Worm (Caenorhabditis elegans) whole organism, late embryonic: ENCODE data around the gene Y49E10.4.
A peak's percentile ranks its signal among the peaks of the same experiment; 100 is the strongest.
"Not testable (repeated sequence)": the region's sequence is repeated elsewhere in the genome, so short reads cannot be mapped to it uniquely, and the experiment has no call there.

Experiments used
- C08G9.2 ChIP-seq: sonication (generic microtip); optimal IDR thresholded peaks from 2 replicates; lab custom pipeline; 2016; ENCODE audit warnings: mild to moderate bottlenecking, missing genetic modification characterization, moderate library complexity, missing compliant biosample characterization
- C38D4.7 ChIP-seq: fragments of 200-800 bp; sonication (Bioruptor generic); optimal IDR thresholded peaks from 2 replicates; lab custom pipeline; 2018; ENCODE audit warnings: mild to moderate bottlenecking, missing genetic modification characterization, moderate library complexity, missing compliant biosample characterization
- K09A11.1 ChIP-seq: sonication (generic microtip); optimal IDR thresholded peaks from 2 replicates; lab custom pipeline; 2017; ENCODE audit warnings: antibody characterized with exemption, mild to moderate bottlenecking, missing genetic modification characterization, missing compliant biosample characterization; ENCODE audit not compliant: insufficient read depth
- T23F11.4 ChIP-seq: fragments of 200-800 bp; sonication (Bioruptor generic); optimal IDR thresholded peaks from 2 replicates; lab custom pipeline; 2018; ENCODE audit warnings: mild to moderate bottlenecking, missing genetic modification characterization, missing compliant biosample characterization
- Y22D7AL.16 ChIP-seq: sonication (generic microtip); optimal IDR thresholded peaks from 2 replicates; lab custom pipeline; 2016; ENCODE audit warnings: missing genetic modification characterization, missing compliant biosample characterization
- ahr-1 ChIP-seq: sonication (generic microtip); optimal IDR thresholded peaks from 2 replicates; lab custom pipeline; 2016; ENCODE audit warnings: missing genetic modification characterization, missing compliant biosample characterization
- ama-1 ChIP-seq: fragments of 150-350 bp; optimal IDR thresholded peaks from 2 replicates; lab custom pipeline; 2014
- ceh-18 ChIP-seq: sonication (generic microtip); optimal IDR thresholded peaks from 2 replicates; lab custom pipeline; 2016; ENCODE audit warnings: missing genetic modification characterization, missing compliant biosample characterization
- ceh-2 ChIP-seq: sonication (generic microtip); optimal IDR thresholded peaks from 2 replicates; lab custom pipeline; 2016; ENCODE audit warnings: missing genotype, missing genetic modification characterization, missing compliant biosample characterization
- ceh-30 ChIP-seq: fragments of 150-350 bp; optimal IDR thresholded peaks from 2 replicates; lab custom pipeline; 2014; ENCODE audit warnings: missing biosample characterization, missing genetic modification characterization
- ceh-31 ChIP-seq: sonication (generic microtip); optimal IDR thresholded peaks from 2 replicates; lab custom pipeline; 2016; ENCODE audit warnings: missing genetic modification characterization, missing compliant biosample characterization
- ceh-48 ChIP-seq: sonication (generic microtip); optimal IDR thresholded peaks from 2 replicates; lab custom pipeline; 2016; ENCODE audit warnings: missing genetic modification characterization, inconsistent platforms, missing compliant biosample characterization
- ceh-6 ChIP-seq: fragments of 200-800 bp; sonication (Bioruptor generic); optimal IDR thresholded peaks from 2 replicates; lab custom pipeline; 2018; ENCODE audit warnings: mild to moderate bottlenecking, missing genetic modification characterization, missing compliant biosample characterization
- ceh-9 ChIP-seq: sonication (generic microtip); optimal IDR thresholded peaks from 2 replicates; lab custom pipeline; 2016; ENCODE audit warnings: mild to moderate bottlenecking, missing genetic modification characterization, inconsistent platforms, missing compliant biosample characterization
- che-1 ChIP-seq: sonication (generic microtip); optimal IDR thresholded peaks from 2 replicates; lab custom pipeline; 2016; ENCODE audit warnings: mild to moderate bottlenecking, missing genetic modification characterization, missing compliant biosample characterization
- dmd-4 ChIP-seq: sonication (generic microtip); optimal IDR thresholded peaks from 2 replicates; lab custom pipeline; 2016; ENCODE audit warnings: borderline replicate concordance, missing genetic modification characterization, missing compliant biosample characterization
- elt-2 ChIP-seq: sonication (generic microtip); optimal IDR thresholded peaks from 2 replicates; lab custom pipeline; 2016; ENCODE audit warnings: missing genetic modification reagents, missing genetic modification characterization, missing compliant biosample characterization
- elt-4 ChIP-seq: sonication (generic microtip); optimal IDR thresholded peaks from 2 replicates; lab custom pipeline; 2016; ENCODE audit warnings: missing genetic modification characterization, missing compliant biosample characterization
- ets-4 ChIP-seq: sonication (generic microtip); optimal IDR thresholded peaks from 2 replicates; lab custom pipeline; 2016; ENCODE audit warnings: missing genetic modification characterization, missing compliant biosample characterization
- eyg-1 ChIP-seq: sonication (generic microtip); optimal IDR thresholded peaks from 2 replicates; lab custom pipeline; 2016; ENCODE audit warnings: missing genotype, missing genetic modification characterization, missing compliant biosample characterization
- fax-1 ChIP-seq: sonication (generic microtip); optimal IDR thresholded peaks from 2 replicates; lab custom pipeline; 2016; ENCODE audit warnings: missing genotype, missing genetic modification characterization, missing compliant biosample characterization
- fkh-10 ChIP-seq: fragments of 150-350 bp; optimal IDR thresholded peaks from 2 replicates; lab custom pipeline; 2014; ENCODE audit warnings: missing biosample characterization, missing genetic modification reagents, missing genetic modification characterization
- gmeb-2 ChIP-seq: sonication (generic microtip); optimal IDR thresholded peaks from 2 replicates; lab custom pipeline; 2016; ENCODE audit warnings: missing genetic modification characterization, inconsistent platforms, missing compliant biosample characterization
- hlh-13 ChIP-seq: fragments of 200-800 bp; sonication (Bioruptor generic); optimal IDR thresholded peaks from 2 replicates; lab custom pipeline; 2018; ENCODE audit warnings: mild to moderate bottlenecking, missing genetic modification characterization, missing compliant biosample characterization
- hlh-15 ChIP-seq: sonication (generic microtip); optimal IDR thresholded peaks from 2 replicates; lab custom pipeline; 2016; ENCODE audit warnings: missing genetic modification characterization, missing compliant biosample characterization
- hlh-30 ChIP-seq: sonication (generic microtip); optimal IDR thresholded peaks from 2 replicates; lab custom pipeline; 2017; ENCODE audit warnings: antibody characterized with exemption, missing genetic modification characterization, missing compliant biosample characterization; ENCODE audit not compliant: insufficient read depth
- hlh-6 ChIP-seq: sonication (generic microtip); optimal IDR thresholded peaks from 2 replicates; lab custom pipeline; 2016; ENCODE audit warnings: missing genotype, missing genetic modification characterization, missing compliant biosample characterization
- hlh-8 ChIP-seq: sonication (generic microtip); optimal IDR thresholded peaks from 2 replicates; lab custom pipeline; 2016; ENCODE audit warnings: missing genotype, missing genetic modification characterization, missing compliant biosample characterization
- lim-6 ChIP-seq: sonication (generic microtip); optimal IDR thresholded peaks from 2 replicates; lab custom pipeline; 2016; ENCODE audit warnings: missing genetic modification characterization, missing compliant biosample characterization
- lin-11 ChIP-seq: fragments of 200-800 bp; sonication (Bioruptor generic); optimal IDR thresholded peaks from 2 replicates; lab custom pipeline; 2018; ENCODE audit warnings: mild to moderate bottlenecking, missing genetic modification characterization, missing compliant biosample characterization
- madf-2 ChIP-seq: sonication (generic microtip); optimal IDR thresholded peaks from 2 replicates; lab custom pipeline; 2017; ENCODE audit warnings: missing genetic modification characterization, missing compliant biosample characterization
- mec-3 ChIP-seq: sonication (generic microtip); optimal IDR thresholded peaks from 2 replicates; lab custom pipeline; 2016; ENCODE audit warnings: borderline replicate concordance, missing genetic modification characterization, missing compliant biosample characterization
- nfya-1 ChIP-seq: sonication (generic microtip); optimal IDR thresholded peaks from 2 replicates; lab custom pipeline; 2017; ENCODE audit warnings: missing genetic modification characterization, mild to moderate bottlenecking, missing compliant biosample characterization, antibody characterized with exemption, moderate library complexity
- nhr-11 ChIP-seq: fragments of 150-350 bp; optimal IDR thresholded peaks from 2 replicates; lab custom pipeline; 2014; ENCODE audit warnings: missing biosample characterization, missing genetic modification characterization
- nhr-232 ChIP-seq: sonication (generic microtip); optimal IDR thresholded peaks from 2 replicates; lab custom pipeline; 2016; ENCODE audit warnings: missing genetic modification characterization, missing compliant biosample characterization
- npax-4 ChIP-seq: sonication (generic microtip); optimal IDR thresholded peaks from 2 replicates; lab custom pipeline; 2016; ENCODE audit warnings: missing genetic modification characterization, missing compliant biosample characterization
- pag-3 ChIP-seq: sonication (generic microtip); optimal IDR thresholded peaks from 2 replicates; lab custom pipeline; 2016; ENCODE audit warnings: missing compliant biosample characterization, missing genetic modification characterization, borderline replicate concordance
- pax-1 ChIP-seq: fragments of 150-350 bp; optimal IDR thresholded peaks from 2 replicates; lab custom pipeline; 2014; ENCODE audit warnings: missing biosample characterization, missing genetic modification characterization
- pha-2 ChIP-seq: sonication (generic microtip); optimal IDR thresholded peaks from 2 replicates; lab custom pipeline; 2017; ENCODE audit warnings: mild to moderate bottlenecking, missing genetic modification characterization, missing compliant biosample characterization
- pha-4 ChIP-seq: fragments of 150-350 bp; optimal IDR thresholded peaks from 2 replicates; lab custom pipeline; 2018; ENCODE audit warnings: missing biosample characterization, missing genetic modification reagents, missing genetic modification characterization
- pqm-1 ChIP-seq: sonication (generic microtip); optimal IDR thresholded peaks from 2 replicates; lab custom pipeline; 2016; ENCODE audit warnings: missing genetic modification characterization, missing compliant biosample characterization
- ref-2 ChIP-seq: sonication (generic microtip); optimal IDR thresholded peaks from 2 replicates; lab custom pipeline; 2016; ENCODE audit warnings: missing genetic modification characterization, missing compliant biosample characterization
- rnt-1 ChIP-seq: sonication (generic microtip); optimal IDR thresholded peaks from 2 replicates; lab custom pipeline; 2016; ENCODE audit warnings: missing genetic modification characterization, missing compliant biosample characterization
- sox-2 ChIP-seq: fragments of 200-800 bp; sonication (Bioruptor generic); IDR thresholded peaks from 2 replicates; pipeline ENCODE4 v1.3.6; 2022; ENCODE audit warnings: missing genetic modification reagents, missing genetic modification characterization, missing compliant biosample characterization
- sox-4 ChIP-seq: sonication (generic microtip); optimal IDR thresholded peaks from 2 replicates; lab custom pipeline; 2017; ENCODE audit warnings: mild to moderate bottlenecking, missing genetic modification characterization, inconsistent platforms, missing compliant biosample characterization
- syd-9 ChIP-seq: sonication (generic microtip); optimal IDR thresholded peaks from 2 replicates; lab custom pipeline; 2016; ENCODE audit warnings: mild to moderate bottlenecking, missing genetic modification characterization, moderate library complexity, missing compliant biosample characterization
- unc-42 ChIP-seq: sonication (generic microtip); optimal IDR thresholded peaks from 2 replicates; lab custom pipeline; 2016; ENCODE audit warnings: missing genotype, missing genetic modification characterization, missing compliant biosample characterization
- unc-55 ChIP-seq: sonication (generic microtip); optimal IDR thresholded peaks from 2 replicates; lab custom pipeline; 2017; ENCODE audit warnings: missing biosample characterization, missing genetic modification reagents, missing genetic modification characterization
- unc-86 ChIP-seq: sonication (generic microtip); optimal IDR thresholded peaks from 2 replicates; lab custom pipeline; 2016; ENCODE audit warnings: missing genetic modification characterization, missing compliant biosample characterization

Gene Y49E10.4

DNA sequence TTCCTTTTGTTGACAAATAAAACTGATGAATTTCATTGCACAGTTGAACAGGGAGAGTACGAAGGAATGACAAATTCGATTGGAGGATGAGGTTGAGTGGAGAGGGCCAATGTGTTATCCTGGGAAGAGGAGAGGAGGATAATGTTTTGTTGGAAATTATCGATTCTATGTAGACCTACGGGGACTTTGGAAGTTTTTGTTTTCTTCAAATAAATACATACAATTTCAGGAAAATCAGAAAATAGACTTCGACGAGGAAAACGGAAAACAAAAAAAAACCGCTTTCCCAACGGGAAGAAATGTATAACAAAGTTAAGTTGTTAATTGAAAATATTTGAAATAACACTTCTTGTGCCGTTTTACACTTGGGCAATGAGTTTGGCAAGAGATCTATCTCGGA, at the start of gene Y49E10.4:
Y49E10.4 (minus strand) TSS at position 101 of the 400 bp plus-strand sequence.
- not testable (repeated sequence) for TF ChIP-seq pax-1, elt-4, lin-11

DNA sequence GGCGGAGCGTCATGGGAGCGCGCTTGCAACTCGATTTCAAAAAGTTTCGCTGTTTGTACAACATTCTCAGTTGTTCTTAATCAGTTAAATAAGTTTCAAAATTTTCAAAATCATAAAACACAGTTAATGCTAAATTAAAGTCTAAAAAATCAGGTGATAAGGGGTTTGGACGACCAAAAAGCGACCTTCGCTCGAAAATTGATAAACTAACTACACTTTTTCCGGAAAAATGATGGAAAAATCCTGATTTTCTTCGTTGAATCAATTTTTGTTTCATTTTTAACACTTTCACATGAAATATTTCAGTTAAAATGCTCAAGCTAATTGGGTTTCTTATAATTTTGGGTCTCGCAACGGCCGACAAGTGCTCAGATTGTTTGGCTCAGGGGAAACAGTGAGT, 46.6 kb upstream of the Y49E10.4 start, which contains the start of gene Y49E10.16:
Y49E10.16 (plus strand) TSS at position 301 of the 400 bp plus-strand sequence.
- TF ChIP-seq sox-2 (no peak), ahr-1 (tag; lab: Kevin White, UChicago) (no peak), ceh-31 (tag; lab: Kevin White, UChicago) (no peak), pha-2 (tag; lab: Kevin White, UChicago) (no peak), ceh-48 (tag; lab: Kevin White, UChicago) (no peak), ref-2 (tag; lab: Kevin White, UChicago) (no peak), unc-42 (no peak), lim-6 (tag; lab: Kevin White, UChicago) (no peak), fkh-10 (GFP tag; lab: Kevin White, UChicago) (no peak)

DNA sequence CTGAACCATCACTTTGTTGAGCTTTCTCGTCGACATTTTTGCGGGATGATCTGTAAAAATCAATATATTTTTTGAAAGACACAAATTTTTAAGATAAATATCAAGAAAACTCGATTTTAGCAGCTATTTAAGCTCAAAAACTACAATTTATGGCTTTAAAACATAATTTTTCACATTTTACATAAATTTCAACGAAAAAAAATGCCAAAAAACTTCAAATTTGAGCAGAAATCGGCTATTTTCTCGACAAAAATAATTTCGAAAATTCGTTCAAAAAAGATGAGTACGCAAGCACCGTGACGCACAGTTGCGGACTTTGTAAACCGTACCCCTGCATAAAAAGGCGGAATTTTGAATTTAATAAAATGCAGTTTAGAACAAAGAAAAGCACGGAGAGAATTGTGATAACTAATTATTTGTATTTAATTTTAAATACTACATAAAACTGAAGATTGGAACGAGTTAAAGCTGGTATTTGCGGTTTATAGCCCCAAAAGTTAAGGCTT, 46.0 kb upstream of the Y49E10.4 start, which contains the start of gene snr-6:
snr-6 (minus strand) TSS at position 51 of the 506 bp plus-strand sequence.
- TF ChIP-seq Y22D7AL.16 (tag; lab: Kevin White, UChicago) = no peak
- no peak for TF ChIP-seq sox-2
- TF ChIP-seq pax-1 = peak; percentile 55
- no peak for TF ChIP-seq nhr-11 (tag; lab: Kevin White, UChicago)
- TF ChIP-seq pqm-1 (tag; lab: Kevin White, UChicago) = peak; percentile 16
- TF ChIP-seq K09A11.1 (tag; lab: Kevin White, UChicago) = no peak
- TF ChIP-seq T23F11.4 (GFP tag; lab: Kevin White, UChicago) = no peak
- no peak for TF ChIP-seq rnt-1 (tag; lab: Kevin White, UChicago)
- peak; percentile 13 for TF ChIP-seq ceh-48 (tag; lab: Kevin White, UChicago)
- TF ChIP-seq pag-3 (tag; lab: Kevin White, UChicago) = no peak
- TF ChIP-seq lin-11 = no peak
- no peak for TF ChIP-seq hlh-8 (tag; lab: Kevin White, UChicago)
- TF ChIP-seq hlh-30 (tag; lab: Kevin White, UChicago) = no peak
- TF ChIP-seq nfya-1 (tag; lab: Kevin White, UChicago) = peak; percentile 84
- peak; percentile 2 for TF ChIP-seq ets-4
- TF ChIP-seq hlh-13 (GFP tag; lab: Kevin White, UChicago) = no peak
- TF ChIP-seq unc-55 = no peak
- no peak for TF ChIP-seq C08G9.2 (tag; lab: Kevin White, UChicago)
- no peak for TF ChIP-seq che-1 (tag; lab: Kevin White, UChicago)
- peak; percentile 17 for TF ChIP-seq elt-2 (tag; lab: Kevin White, UChicago)
- TF ChIP-seq ceh-9 (tag; lab: Kevin White, UChicago) = no peak
- TF ChIP-seq npax-4 = no peak
- TF ChIP-seq C38D4.7 (GFP tag; lab: Kevin White, UChicago) = no peak
- no peak for TF ChIP-seq fkh-10 (GFP tag; lab: Kevin White, UChicago)
- no peak for TF ChIP-seq unc-86 (tag; lab: Kevin White, UChicago)
- TF ChIP-seq hlh-15 (tag; lab: Kevin White, UChicago) = no peak
- TF ChIP-seq elt-4 = no peak
- TF ChIP-seq mec-3 (tag; lab: Kevin White, UChicago) = no peak
- no peak for TF ChIP-seq ceh-6 (GFP tag; lab: Kevin White, UChicago)
- TF ChIP-seq dmd-4 (tag; lab: Kevin White, UChicago) = no peak
- no peak for TF ChIP-seq ceh-18 (tag; lab: Kevin White, UChicago)
- TF ChIP-seq eyg-1 (tag; lab: Kevin White, UChicago) = no peak
- TF ChIP-seq ama-1 (lab: Kevin White, UChicago) = no peak
- TF ChIP-seq nhr-232 (tag; lab: Kevin White, UChicago) = no peak
- no peak for TF ChIP-seq ceh-30 (tag; lab: Kevin White, UChicago)
- no peak for TF ChIP-seq hlh-6 (tag; lab: Kevin White, UChicago)
- no peak for TF ChIP-seq pha-2 (tag; lab: Kevin White, UChicago)
- TF ChIP-seq pha-4 (tag; lab: Kevin White, UChicago) = no peak
- TF ChIP-seq ceh-2 (tag; lab: Kevin White, UChicago) = peak; percentile 7
- no peak for TF ChIP-seq syd-9 (tag; lab: Kevin White, UChicago)
- TF ChIP-seq sox-4 (tag; lab: Kevin White, UChicago) = no peak
- TF ChIP-seq fax-1 (tag; lab: Kevin White, UChicago) = no peak
- TF ChIP-seq gmeb-2 (tag; lab: Kevin White, UChicago) = no peak
- no peak for TF ChIP-seq madf-2 (tag; lab: Kevin White, UChicago)
